Worm (Caenorhabditis elegans) whole organism, mixed stage, embryonic: ENCODE results near the gene slc-25A10.
A peak's percentile ranks its signal among the peaks of the same experiment; 100 is the strongest.

Source experiments
- M03D4.4 ChIP-seq: sonication (generic microtip); optimal IDR thresholded peaks from 2 replicates; lab custom pipeline; 2017; ENCODE audit warnings: mild to moderate bottlenecking, missing genetic modification characterization, missing compliant biosample characterization
- bed-3 ChIP-seq: fragments of 200-800 bp; sonication (Bioruptor generic); optimal IDR thresholded peaks from 3 replicates; lab custom pipeline; 2018; ENCODE audit warnings: mild to moderate bottlenecking, missing genetic modification characterization, moderate library complexity, missing compliant biosample characterization
- ceh-39 ChIP-seq: fragments of 150-350 bp; optimal IDR thresholded peaks from 2 replicates; lab custom pipeline; 2014; ENCODE audit warnings: missing biosample characterization, missing genetic modification characterization
- ceh-83 ChIP-seq: fragments of 200-800 bp; sonication (Bioruptor generic); optimal IDR thresholded peaks from 2 replicates; lab custom pipeline; 2018; ENCODE audit warnings: mild to moderate bottlenecking, missing genetic modification characterization, missing compliant biosample characterization
- ces-1 ChIP-seq: fragments of 150-350 bp; optimal IDR thresholded peaks from 2 replicates; lab custom pipeline; 2014; ENCODE audit warnings: missing biosample characterization, missing genetic modification reagents, missing genetic modification characterization
- cnd-1 ChIP-seq: fragments of 200-800 bp; sonication (Bioruptor generic); optimal IDR thresholded peaks from 2 replicates; lab custom pipeline; 2018; ENCODE audit warnings: mild to moderate bottlenecking, missing genetic modification characterization, missing compliant biosample characterization
- drap-1 ChIP-seq: fragments of 200-800 bp; sonication (Bioruptor generic); optimal IDR thresholded peaks from 3 replicates; lab custom pipeline; 2018; ENCODE audit warnings: mild to moderate bottlenecking, missing genetic modification characterization, missing compliant biosample characterization
- elt-1 ChIP-seq: sonication (generic microtip); optimal IDR thresholded peaks from 2 replicates; lab custom pipeline; 2017; ENCODE audit warnings: missing genetic modification characterization, mild to moderate bottlenecking, missing compliant biosample characterization, antibody characterized with exemption, moderate library complexity, borderline replicate concordance; ENCODE audit not compliant: insufficient read depth
- flh-1 ChIP-seq: fragments of 200-800 bp; sonication (Bioruptor generic); optimal IDR thresholded peaks from 2 replicates; lab custom pipeline; 2018; ENCODE audit warnings: mild to moderate bottlenecking, missing genetic modification characterization, moderate library complexity, missing compliant biosample characterization
- ham-2 ChIP-seq: fragments of 200-800 bp; sonication (Bioruptor generic); optimal IDR thresholded peaks from 2 replicates; lab custom pipeline; 2018; ENCODE audit warnings: mild to moderate bottlenecking, missing genetic modification characterization, missing compliant biosample characterization
- hlh-1 ChIP-seq: fragments of 150-350 bp; optimal IDR thresholded peaks from 2 replicates; lab custom pipeline; 2014; ENCODE audit warnings: missing biosample characterization, missing genetic modification reagents, missing genetic modification characterization
- lin-32 ChIP-seq: fragments of 200-800 bp; sonication (Bioruptor generic); optimal IDR thresholded peaks from 2 replicates; lab custom pipeline; 2018; ENCODE audit warnings: mild to moderate bottlenecking, missing genetic modification characterization, missing compliant biosample characterization
- lsy-2 ChIP-seq: fragments of 150-350 bp; optimal IDR thresholded peaks from 2 replicates; lab custom pipeline; 2014; ENCODE audit warnings: missing biosample characterization, missing genetic modification characterization
- mab-5 ChIP-seq: fragments of 150-350 bp; optimal IDR thresholded peaks from 2 replicates; lab custom pipeline; 2014; ENCODE audit warnings: missing biosample characterization, missing genetic modification characterization
- mls-2 ChIP-seq: sonication (generic microtip); optimal IDR thresholded peaks from 2 replicates; lab custom pipeline; 2016; ENCODE audit warnings: mild to moderate bottlenecking, missing genetic modification characterization, moderate library complexity, missing compliant biosample characterization
- nhr-2 ChIP-seq: fragments of 150-350 bp; optimal IDR thresholded peaks from 2 replicates; lab custom pipeline; 2014; ENCODE audit warnings: missing biosample characterization, missing genetic modification characterization
- nhr-237 ChIP-seq: fragments of 150-350 bp; optimal IDR thresholded peaks from 2 replicates; lab custom pipeline; 2014; ENCODE audit warnings: missing biosample characterization, missing genetic modification characterization
- nhr-28 ChIP-seq: fragments of 150-350 bp; optimal IDR thresholded peaks from 2 replicates; lab custom pipeline; 2014; ENCODE audit warnings: missing biosample characterization, missing genetic modification characterization
- nhr-76 ChIP-seq: sonication (generic microtip); optimal IDR thresholded peaks from 2 replicates; lab custom pipeline; 2017; ENCODE audit warnings: missing biosample characterization, missing genetic modification characterization
- pha-4 ChIP-seq: fragments of 150-350 bp; optimal IDR thresholded peaks from 2 replicates; lab custom pipeline; 2018; ENCODE audit warnings: missing biosample characterization, missing genetic modification reagents, missing genetic modification characterization
- sem-2 ChIP-seq: fragments of 200-800 bp; sonication (Bioruptor generic); optimal IDR thresholded peaks from 2 replicates; lab custom pipeline; 2018; ENCODE audit warnings: mild to moderate bottlenecking, missing genetic modification characterization, missing compliant biosample characterization
- snpc-4 ChIP-seq: fragments of 150-350 bp; optimal IDR thresholded peaks from 2 replicates; lab custom pipeline; 2014; ENCODE audit warnings: missing biosample characterization, missing genetic modification characterization
- sptf-1 ChIP-seq: sonication (generic microtip); optimal IDR thresholded peaks from 2 replicates; lab custom pipeline; 2017; ENCODE audit warnings: mild to moderate bottlenecking, missing genetic modification characterization, moderate library complexity, missing compliant biosample characterization
- tbx-8 ChIP-seq: fragments of 200-800 bp; sonication (Bioruptor generic); optimal IDR thresholded peaks from 2 replicates; lab custom pipeline; 2018; ENCODE audit warnings: mild to moderate bottlenecking, missing genetic modification characterization, moderate library complexity, missing compliant biosample characterization
- unc-120 ChIP-seq: sonication (generic microtip); optimal IDR thresholded peaks from 2 replicates; lab custom pipeline; 2017; ENCODE audit warnings: missing genetic modification characterization, missing compliant biosample characterization; ENCODE audit not compliant: poor library complexity, severe bottlenecking
- unc-39 ChIP-seq: fragments of 150-350 bp; optimal IDR thresholded peaks from 2 replicates; lab custom pipeline; 2014; ENCODE audit warnings: missing biosample characterization, missing genetic modification characterization
- unc-62 ChIP-seq: fragments of 150-350 bp; optimal IDR thresholded peaks from 2 replicates; lab custom pipeline; 2014; ENCODE audit warnings: missing biosample characterization, missing genetic modification reagents, missing genetic modification characterization
- zip-8 ChIP-seq: fragments of 150-350 bp; optimal IDR thresholded peaks from 2 replicates; lab custom pipeline; 2014; ENCODE audit warnings: missing biosample characterization, missing genetic modification characterization
- ztf-11 ChIP-seq: fragments of 150-350 bp; optimal IDR thresholded peaks from 2 replicates; lab custom pipeline; 2014; ENCODE audit warnings: missing biosample characterization, missing genetic modification characterization

slc-25A10 gene

ce11 chrX:6725260-6725718, at the start of gene slc-25A10:
TSS of gene slc-25A10 (minus strand) at chrX:6725668.
- no peak for TF ChIP-seq M03D4.4 (tag; lab: Kevin White, UChicago)
- TF ChIP-seq ceh-83 (GFP tag; lab: Kevin White, UChicago) = no peak
- TF ChIP-seq flh-1 = no peak
- no peak for TF ChIP-seq elt-1 (tag; lab: Kevin White, UChicago)
- TF ChIP-seq mls-2 = no peak
- TF ChIP-seq snpc-4 (tag; lab: Kevin White, UChicago) = no peak
- TF ChIP-seq cnd-1 (tag; lab: Kevin White, UChicago) = no peak
- TF ChIP-seq mab-5 (tag; lab: Kevin White, UChicago) = no peak
- TF ChIP-seq tbx-8 = no peak
- no peak for TF ChIP-seq nhr-2 (tag; lab: Kevin White, UChicago)
- TF ChIP-seq zip-8 = no peak
- no peak for TF ChIP-seq lin-32 (GFP tag; lab: Kevin White, UChicago)

ce11 chrX:6761688-6762185, 36.3 kb upstream of the slc-25A10 start, which contains the start of gene abts-4:
TSS of gene abts-4 (minus strand) at chrX:6761738.
- TF ChIP-seq lsy-2 = no peak
- TF ChIP-seq nhr-237 (tag; lab: Kevin White, UChicago) = no peak
- TF ChIP-seq tbx-8 = no peak
- TF ChIP-seq ceh-39 (tag; lab: Kevin White, UChicago) = no peak
- no peak for TF ChIP-seq elt-1 (tag; lab: Kevin White, UChicago)
- no peak for TF ChIP-seq zip-8
- no peak for TF ChIP-seq ces-1

ce11 chrX:6761211-6761610, 35.7 kb upstream of the slc-25A10 start:
- no peak for TF ChIP-seq drap-1 (GFP tag; lab: Kevin White, UChicago)
- TF ChIP-seq sem-2 (GFP tag; lab: Kevin White, UChicago) = no peak
- no peak for TF ChIP-seq nhr-28
- TF ChIP-seq lin-32 (GFP tag; lab: Kevin White, UChicago) = no peak
- no peak for TF ChIP-seq sptf-1 (tag; lab: Kevin White, UChicago)
- TF ChIP-seq snpc-4 (tag; lab: Kevin White, UChicago) = no peak

- TF ChIP-seq tbx-8 = no peak
- TF ChIP-seq mls-2 = no peak
- TF ChIP-seq unc-39 (tag; lab: Kevin White, UChicago) = no peak
- peak; percentile 75 for TF ChIP-seq pha-4 (tag; lab: Kevin White, UChicago)
- TF ChIP-seq unc-62 (GFP tag; lab: Kevin White, UChicago) = no peak
- TF ChIP-seq nhr-237 (tag; lab: Kevin White, UChicago) = peak; percentile 64
- TF ChIP-seq bed-3 (GFP tag; lab: Kevin White, UChicago) = no peak
- no peak for TF ChIP-seq nhr-76 (tag; lab: Kevin White, UChicago)
- TF ChIP-seq ham-2 = peak; percentile 17
These were observed 24.7 kb upstream of the slc-25A10 start for ce11 chrX:6750145-6750544.

- TF ChIP-seq sptf-1 (tag; lab: Kevin White, UChicago) (no peak), ztf-11 (no peak), drap-1 (GFP tag; lab: Kevin White, UChicago) (no peak), elt-1 (tag; lab: Kevin White, UChicago) (no peak), nhr-76 (tag; lab: Kevin White, UChicago) (no peak), flh-1 (no peak), unc-120 (tag; lab: Kevin White, UChicago) (no peak), zip-8 (no peak), lsy-2 (no peak), lin-32 (GFP tag; lab: Kevin White, UChicago) (no peak), tbx-8 (no peak), mls-2 (no peak), unc-39 (tag; lab: Kevin White, UChicago) (no peak), bed-3 (GFP tag; lab: Kevin White, UChicago) (no peak), M03D4.4 (tag; lab: Kevin White, UChicago) (no peak), hlh-1 (tag; lab: Kevin White, UChicago) (no peak)
These were observed 23.8 kb upstream of the slc-25A10 start for ce11 chrX:6749124-6749822.
